Worm (Caenorhabditis elegans) whole organism, late embryonic: Measurements from ENCODE around the gene emc-3.

Source experiments
- C38D4.7 ChIP-seq: fragments of 200-800 bp; sonication (Bioruptor generic); optimal IDR thresholded peaks from 2 replicates; lab custom pipeline; 2018; ENCODE audit warnings: mild to moderate bottlenecking, missing genetic modification characterization, moderate library complexity, missing compliant biosample characterization
- K02D7.2 ChIP-seq: sonication (generic microtip); optimal IDR thresholded peaks from 2 replicates; lab custom pipeline; 2017; ENCODE audit warnings: mild to moderate bottlenecking, missing genetic modification characterization, missing compliant biosample characterization
- K09A11.1 ChIP-seq: sonication (generic microtip); optimal IDR thresholded peaks from 2 replicates; lab custom pipeline; 2017; ENCODE audit warnings: antibody characterized with exemption, mild to moderate bottlenecking, missing genetic modification characterization, missing compliant biosample characterization; ENCODE audit not compliant: insufficient read depth
- T23F11.4 ChIP-seq: fragments of 200-800 bp; sonication (Bioruptor generic); optimal IDR thresholded peaks from 2 replicates; lab custom pipeline; 2018; ENCODE audit warnings: mild to moderate bottlenecking, missing genetic modification characterization, missing compliant biosample characterization
- Y22D7AL.16 ChIP-seq: sonication (generic microtip); optimal IDR thresholded peaks from 2 replicates; lab custom pipeline; 2016; ENCODE audit warnings: missing genetic modification characterization, missing compliant biosample characterization
- ahr-1 ChIP-seq: sonication (generic microtip); optimal IDR thresholded peaks from 2 replicates; lab custom pipeline; 2016; ENCODE audit warnings: missing genetic modification characterization, missing compliant biosample characterization
- ceh-14 ChIP-seq: sonication (generic microtip); optimal IDR thresholded peaks from 2 replicates; lab custom pipeline; 2016; ENCODE audit warnings: missing genotype, missing genetic modification characterization, missing compliant biosample characterization
- ceh-18 ChIP-seq: sonication (generic microtip); optimal IDR thresholded peaks from 2 replicates; lab custom pipeline; 2016; ENCODE audit warnings: missing genetic modification characterization, missing compliant biosample characterization
- ceh-19 ChIP-seq: fragments of 200-800 bp; sonication (Bioruptor generic); optimal IDR thresholded peaks from 2 replicates; lab custom pipeline; 2018; ENCODE audit warnings: mild to moderate bottlenecking, missing genetic modification characterization, missing compliant biosample characterization
- ceh-2 ChIP-seq: sonication (generic microtip); optimal IDR thresholded peaks from 2 replicates; lab custom pipeline; 2016; ENCODE audit warnings: missing genotype, missing genetic modification characterization, missing compliant biosample characterization
- ceh-22 ChIP-seq: sonication (generic microtip); optimal IDR thresholded peaks from 2 replicates; lab custom pipeline; 2017; ENCODE audit warnings: missing biosample characterization, missing genetic modification characterization
- ceh-31 ChIP-seq: sonication (generic microtip); optimal IDR thresholded peaks from 2 replicates; lab custom pipeline; 2016; ENCODE audit warnings: missing genetic modification characterization, missing compliant biosample characterization
- ceh-45 ChIP-seq: fragments of 200-800 bp; sonication (Bioruptor generic); IDR thresholded peaks from 2 replicates; pipeline ENCODE4 v1.3.6; 2022; ENCODE audit warnings: missing genetic modification reagents, missing genetic modification characterization, missing compliant biosample characterization
- ceh-48 ChIP-seq: sonication (generic microtip); optimal IDR thresholded peaks from 2 replicates; lab custom pipeline; 2016; ENCODE audit warnings: missing genetic modification characterization, inconsistent platforms, missing compliant biosample characterization
- ceh-6 ChIP-seq: fragments of 200-800 bp; sonication (Bioruptor generic); optimal IDR thresholded peaks from 2 replicates; lab custom pipeline; 2018; ENCODE audit warnings: mild to moderate bottlenecking, missing genetic modification characterization, missing compliant biosample characterization
- che-1 ChIP-seq: sonication (generic microtip); optimal IDR thresholded peaks from 2 replicates; lab custom pipeline; 2016; ENCODE audit warnings: mild to moderate bottlenecking, missing genetic modification characterization, missing compliant biosample characterization
- dve-1 ChIP-seq: sonication (generic microtip); optimal IDR thresholded peaks from 2 replicates; lab custom pipeline; 2017; ENCODE audit warnings: antibody characterized with exemption, mild to moderate bottlenecking, missing genetic modification characterization, missing compliant biosample characterization
- elt-2 ChIP-seq: sonication (generic microtip); optimal IDR thresholded peaks from 2 replicates; lab custom pipeline; 2016; ENCODE audit warnings: missing genetic modification reagents, missing genetic modification characterization, missing compliant biosample characterization
- ets-4 ChIP-seq: sonication (generic microtip); optimal IDR thresholded peaks from 2 replicates; lab custom pipeline; 2016; ENCODE audit warnings: missing genetic modification characterization, missing compliant biosample characterization
- eyg-1 ChIP-seq: sonication (generic microtip); optimal IDR thresholded peaks from 2 replicates; lab custom pipeline; 2016; ENCODE audit warnings: missing genotype, missing genetic modification characterization, missing compliant biosample characterization
- fkh-6 ChIP-seq: sonication (generic microtip); optimal IDR thresholded peaks from 2 replicates; lab custom pipeline; 2016; ENCODE audit warnings: missing genetic modification characterization, missing compliant biosample characterization
- gmeb-2 ChIP-seq: sonication (generic microtip); optimal IDR thresholded peaks from 2 replicates; lab custom pipeline; 2016; ENCODE audit warnings: missing genetic modification characterization, inconsistent platforms, missing compliant biosample characterization
- hlh-15 ChIP-seq: sonication (generic microtip); optimal IDR thresholded peaks from 2 replicates; lab custom pipeline; 2016; ENCODE audit warnings: missing genetic modification characterization, missing compliant biosample characterization
- hlh-6 ChIP-seq: sonication (generic microtip); optimal IDR thresholded peaks from 2 replicates; lab custom pipeline; 2016; ENCODE audit warnings: missing genotype, missing genetic modification characterization, missing compliant biosample characterization
- hlh-8 ChIP-seq: sonication (generic microtip); optimal IDR thresholded peaks from 2 replicates; lab custom pipeline; 2016; ENCODE audit warnings: missing genotype, missing genetic modification characterization, missing compliant biosample characterization
- lim-6 ChIP-seq: sonication (generic microtip); optimal IDR thresholded peaks from 2 replicates; lab custom pipeline; 2016; ENCODE audit warnings: missing genetic modification characterization, missing compliant biosample characterization
- madf-2 ChIP-seq: sonication (generic microtip); optimal IDR thresholded peaks from 2 replicates; lab custom pipeline; 2017; ENCODE audit warnings: missing genetic modification characterization, missing compliant biosample characterization
- mec-3 ChIP-seq: sonication (generic microtip); optimal IDR thresholded peaks from 2 replicates; lab custom pipeline; 2016; ENCODE audit warnings: borderline replicate concordance, missing genetic modification characterization, missing compliant biosample characterization
- nfya-1 ChIP-seq: sonication (generic microtip); optimal IDR thresholded peaks from 2 replicates; lab custom pipeline; 2017; ENCODE audit warnings: missing genetic modification characterization, mild to moderate bottlenecking, missing compliant biosample characterization, antibody characterized with exemption, moderate library complexity
- nhr-11 ChIP-seq: fragments of 150-350 bp; optimal IDR thresholded peaks from 2 replicates; lab custom pipeline; 2014; ENCODE audit warnings: missing biosample characterization, missing genetic modification characterization
- nhr-232 ChIP-seq: sonication (generic microtip); optimal IDR thresholded peaks from 2 replicates; lab custom pipeline; 2016; ENCODE audit warnings: missing genetic modification characterization, missing compliant biosample characterization
- npax-4 ChIP-seq: sonication (generic microtip); optimal IDR thresholded peaks from 2 replicates; lab custom pipeline; 2016; ENCODE audit warnings: missing genetic modification characterization, missing compliant biosample characterization
- odd-2 ChIP-seq: sonication (generic microtip); optimal IDR thresholded peaks from 2 replicates; lab custom pipeline; 2017; ENCODE audit warnings: antibody characterized with exemption, mild to moderate bottlenecking, missing genetic modification characterization, missing compliant biosample characterization
- pag-3 ChIP-seq: sonication (generic microtip); optimal IDR thresholded peaks from 2 replicates; lab custom pipeline; 2016; ENCODE audit warnings: missing compliant biosample characterization, missing genetic modification characterization, borderline replicate concordance
- pat-9 ChIP-seq: fragments of 200-800 bp; sonication (Bioruptor generic); optimal IDR thresholded peaks from 2 replicates; lab custom pipeline; 2018; ENCODE audit warnings: mild to moderate bottlenecking, missing genetic modification characterization, moderate library complexity, missing compliant biosample characterization
- pax-1 ChIP-seq: fragments of 150-350 bp; optimal IDR thresholded peaks from 2 replicates; lab custom pipeline; 2014; ENCODE audit warnings: missing biosample characterization, missing genetic modification characterization
- pha-4 ChIP-seq: fragments of 150-350 bp; optimal IDR thresholded peaks from 2 replicates; lab custom pipeline; 2018; ENCODE audit warnings: missing biosample characterization, missing genetic modification reagents, missing genetic modification characterization
- pqm-1 ChIP-seq: sonication (generic microtip); optimal IDR thresholded peaks from 2 replicates; lab custom pipeline; 2016; ENCODE audit warnings: missing genetic modification characterization, missing compliant biosample characterization
- sdc-2 ChIP-seq: sonication (generic microtip); optimal IDR thresholded peaks from 2 replicates; lab custom pipeline; 2016; ENCODE audit warnings: missing genotype, missing genetic modification characterization, missing compliant biosample characterization
- sox-4 ChIP-seq: sonication (generic microtip); optimal IDR thresholded peaks from 2 replicates; lab custom pipeline; 2017; ENCODE audit warnings: mild to moderate bottlenecking, missing genetic modification characterization, inconsistent platforms, missing compliant biosample characterization
- tbx-2 ChIP-seq: sonication (generic microtip); optimal IDR thresholded peaks from 2 replicates; lab custom pipeline; 2016; ENCODE audit warnings: missing genetic modification characterization, missing compliant biosample characterization
- tbx-7 ChIP-seq: sonication (generic microtip); optimal IDR thresholded peaks from 2 replicates; lab custom pipeline; 2016; ENCODE audit warnings: missing genotype, missing genetic modification characterization, missing compliant biosample characterization
- ttx-3 ChIP-seq: sonication (generic microtip); optimal IDR thresholded peaks from 2 replicates; lab custom pipeline; 2016; ENCODE audit warnings: missing genetic modification reagents, missing genetic modification characterization, missing compliant biosample characterization
- unc-3 ChIP-seq, 2 experiments: fragments of 200-800 bp in 1 of 2; sonication (Bioruptor generic) in 1 of 2; sonication (generic microtip) in 1 of 2; conservative IDR thresholded peaks in 1 of 2; optimal IDR thresholded peaks in 1 of 2; 2 replicates each; pipeline versions ENCODE4 v1.3.6 to Lab custom; 2016 to 2022; ENCODE audit warnings: missing compliant biosample characterization in 2 of 2, missing genetic modification characterization in 2 of 2, missing genetic modification reagents in 1 of 2
- unc-42 ChIP-seq: sonication (generic microtip); optimal IDR thresholded peaks from 2 replicates; lab custom pipeline; 2016; ENCODE audit warnings: missing genotype, missing genetic modification characterization, missing compliant biosample characterization
- zip-5 ChIP-seq: sonication (generic microtip); optimal IDR thresholded peaks from 2 replicates; lab custom pipeline; 2016; ENCODE audit warnings: missing genetic modification characterization, missing compliant biosample characterization
- ztf-16 ChIP-seq: sonication (generic microtip); optimal IDR thresholded peaks from 2 replicates; lab custom pipeline; 2017; ENCODE audit warnings: missing genetic modification characterization, missing compliant biosample characterization

emc-3 gene

DNA sequence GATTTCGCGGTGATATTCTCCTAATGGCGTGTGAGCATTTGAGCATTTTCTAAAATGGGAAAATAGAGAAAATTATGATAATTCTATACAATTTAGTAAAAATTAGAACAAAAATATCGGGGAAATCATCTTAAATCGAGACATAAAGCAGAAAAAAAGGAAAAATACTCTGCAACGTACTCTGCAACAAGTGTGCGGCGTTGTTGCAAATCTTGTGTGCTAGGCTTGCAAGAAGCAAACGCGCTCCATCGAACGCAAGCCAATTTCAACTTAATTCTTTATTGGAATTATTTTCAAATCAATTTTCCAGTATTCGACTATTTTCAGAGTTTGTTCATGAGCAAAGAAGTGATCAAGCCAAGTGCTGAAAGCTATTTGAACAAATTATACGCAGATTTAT, 4.3 kb upstream of the emc-3 start, which contains the start of the genes Y62E10A.20, Y62E10A.23 and mdt-9 (continued):
- peak; percentile 87 for TF ChIP-seq ceh-31 (tag; lab: Kevin White, UChicago)
- TF ChIP-seq fkh-6 (tag; lab: Kevin White, UChicago) = peak; percentile 29
- TF ChIP-seq gmeb-2 (tag; lab: Kevin White, UChicago) = peak; percentile 49
- TF ChIP-seq nfya-1 (tag; lab: Kevin White, UChicago) = peak; percentile 84
- TF ChIP-seq C38D4.7 (GFP tag; lab: Kevin White, UChicago) = peak; percentile 57
- TF ChIP-seq madf-2 (tag; lab: Kevin White, UChicago) = peak; percentile 40
- peak; percentile 89 for TF ChIP-seq unc-42 (tag; lab: Kevin White, UChicago)
- TF ChIP-seq tbx-7 (tag; lab: Kevin White, UChicago) = peak; percentile 10
- TF ChIP-seq ceh-18 (tag; lab: Kevin White, UChicago) = peak; percentile 46
- no peak for TF ChIP-seq sdc-2 (tag; lab: Kevin White, UChicago)
- TF ChIP-seq nhr-232 (tag; lab: Kevin White, UChicago) = no peak
- TF ChIP-seq nhr-11 = no peak
- TF ChIP-seq ceh-19 (GFP tag; lab: Kevin White, UChicago) = peak; percentile 70
- no peak for TF ChIP-seq hlh-6 (tag; lab: Kevin White, UChicago)
- TF ChIP-seq npax-4 (tag; lab: Kevin White, UChicago) = peak; percentile 35
- TF ChIP-seq hlh-15 (tag; lab: Kevin White, UChicago) = peak; percentile 49
- peak; percentile 88 for TF ChIP-seq ceh-14 (tag; lab: Kevin White, UChicago)
- TF ChIP-seq ahr-1 (tag; lab: Kevin White, UChicago) = peak; percentile 36
- TF ChIP-seq sox-4 (tag; lab: Kevin White, UChicago) = peak; percentile 59
- peak; percentile 67 for TF ChIP-seq tbx-2
- TF ChIP-seq elt-2 (tag; lab: Kevin White, UChicago) = peak; percentile 80
- peak; percentile 24 for TF ChIP-seq pax-1 (tag; lab: Kevin White, UChicago)
- TF ChIP-seq mec-3 (tag; lab: Kevin White, UChicago) = no peak
- peak; percentile 60 for TF ChIP-seq hlh-8 (tag; lab: Kevin White, UChicago)
- no peak for TF ChIP-seq pha-4 (tag; lab: Kevin White, UChicago)
- TF ChIP-seq ceh-6 (GFP tag; lab: Kevin White, UChicago) = peak; percentile 58
- TF ChIP-seq odd-2 (tag; lab: Kevin White, UChicago) = peak; percentile 25
- TF ChIP-seq K09A11.1 (tag; lab: Kevin White, UChicago) = peak; percentile 77
- TF ChIP-seq zip-5 = peak; percentile 33
- peak; percentile 61 for TF ChIP-seq ztf-16 (tag; lab: Kevin White, UChicago)
- no peak for TF ChIP-seq pqm-1 (tag; lab: Kevin White, UChicago)
- peak; percentile 67 for TF ChIP-seq pat-9 (tag; lab: Kevin White, UChicago)
- TF ChIP-seq Y22D7AL.16 (tag; lab: Kevin White, UChicago) = no peak

DNA sequence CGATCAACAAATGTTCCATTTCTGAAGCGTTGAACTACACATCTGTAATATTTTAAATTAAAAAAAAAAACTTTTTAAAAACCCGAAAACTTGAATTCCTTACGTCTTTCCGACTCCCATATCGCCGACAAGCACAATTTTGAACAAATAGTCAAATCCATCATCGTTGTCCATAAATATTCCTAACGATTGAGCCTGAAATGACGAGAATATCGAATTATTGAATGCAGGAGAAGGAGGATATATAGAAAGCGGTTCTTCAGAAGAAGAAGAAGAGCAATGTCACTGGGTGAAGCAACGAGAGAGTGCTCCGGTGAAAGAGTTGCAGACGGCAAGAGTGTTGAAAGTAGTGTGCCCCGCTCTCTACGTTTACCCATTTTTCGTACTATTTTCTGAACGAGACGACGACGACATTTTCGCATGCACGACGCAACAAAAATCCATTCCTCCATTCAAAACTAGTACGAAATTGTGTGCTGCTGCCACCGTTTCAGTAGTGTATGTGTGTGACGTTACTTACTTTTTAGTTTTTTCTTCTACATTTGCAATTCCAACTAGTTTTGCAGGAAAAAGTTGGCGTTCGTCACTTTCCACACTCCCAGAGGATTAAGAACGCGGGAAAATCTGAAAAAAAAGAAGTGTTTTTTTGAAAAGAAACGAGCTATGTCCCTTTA, 2.2 kb upstream of the emc-3 start, which contains the start of gene rab-19:
Gene rab-19 (minus strand): TSS at position 624 of the 674 bp plus-strand sequence.
- no peak for TF ChIP-seq tbx-7 (tag; lab: Kevin White, UChicago)
- no peak for TF ChIP-seq che-1
- no peak for TF ChIP-seq dve-1 (tag; lab: Kevin White, UChicago)
- no peak for TF ChIP-seq ztf-16 (tag; lab: Kevin White, UChicago)
- no peak for TF ChIP-seq ceh-22
- no peak for TF ChIP-seq ceh-2 (tag; lab: Kevin White, UChicago)
- TF ChIP-seq ceh-45 = no peak
- TF ChIP-seq pat-9 (tag; lab: Kevin White, UChicago) = no peak
- TF ChIP-seq ceh-31 (tag; lab: Kevin White, UChicago) = peak; percentile 28
- TF ChIP-seq C38D4.7 (GFP tag; lab: Kevin White, UChicago) = no peak
- TF ChIP-seq K02D7.2 (tag; lab: Kevin White, UChicago) = no peak
- TF ChIP-seq eyg-1 = no peak
- TF ChIP-seq hlh-15 (tag; lab: Kevin White, UChicago) = no peak
- TF ChIP-seq pag-3 (tag; lab: Kevin White, UChicago) = no peak
- no peak for TF ChIP-seq T23F11.4 (GFP tag; lab: Kevin White, UChicago)
- TF ChIP-seq ets-4 (tag; lab: Kevin White, UChicago) = no peak
- TF ChIP-seq hlh-6 (tag; lab: Kevin White, UChicago) = no peak
- TF ChIP-seq tbx-2 = no peak
- TF ChIP-seq unc-42 (tag; lab: Kevin White, UChicago) = peak; percentile 71
- TF ChIP-seq madf-2 (tag; lab: Kevin White, UChicago) = no peak
- TF ChIP-seq npax-4 (tag; lab: Kevin White, UChicago) = no peak
- no peak for TF ChIP-seq lim-6
- no peak for TF ChIP-seq unc-3 (GFP tag; conservative IDR thresholded peaks at IDR 0.05; lab: Robert Waterston, UW)
- TF ChIP-seq unc-3 (tag; optimal IDR thresholded peaks at IDR 0.05; lab: Kevin White, UChicago) = no peak
- no peak for TF ChIP-seq ttx-3 (tag; lab: Kevin White, UChicago)
- peak; percentile 72 for TF ChIP-seq ceh-48 (tag; lab: Kevin White, UChicago)
